Worm (Caenorhabditis elegans): ENCODE results near the gene grd-16.

ce11 chrIV:2461396-2461795 lies 15.1 kb upstream of the grd-16 start:
- TF ChIP-seq aly-1 (tag; optimal IDR thresholded peaks at IDR 0.05) (no peak), hnd-1 (tag; optimal IDR thresholded peaks at IDR 0.05) (no peak), sea-1 (GFP tag; conservative IDR thresholded peaks at IDR 0.05) (no peak), B0310.2 (tag; optimal IDR thresholded peaks at IDR 0.05) (no peak), F13C5.2 (tag; optimal IDR thresholded peaks at IDR 0.05) (no peak), ama-1 (optimal IDR thresholded peaks at IDR 0.05) (no peak), ets-7 (tag; optimal IDR thresholded peaks at IDR 0.05) (no peak), scrt-1 (GFP tag; IDR thresholded peaks at IDR 0.05) (no peak), ceh-36 (tag; optimal IDR thresholded peaks at IDR 0.05) (no peak)

Data from whole organism, early embryonic.